Fruit fly (Drosophila melanogaster): ENCODE data around the gene AstCC.

Gene AstCC

dm6 chr2L:11113011-11113528 lies 28.0 kb upstream of the AstCC start, which contains the start of gene Idua:
Idua (minus strand) TSS chr2L:11113061.
- TF ChIP-seq CG33017 (tag; optimal IDR thresholded peaks at IDR 0.05) (peak; percentile 65), tj (GFP tag; optimal IDR thresholded peaks at IDR 0.05) (no peak), pad (GFP tag; optimal IDR thresholded peaks at IDR 0.05) (peak; percentile 50), CG11617 (GFP tag; optimal IDR thresholded peaks at IDR 0.05) (peak; percentile 47), CG14711 (tag; optimal IDR thresholded peaks at IDR 0.05) (peak; percentile 51), bab1 (GFP tag; optimal IDR thresholded peaks at IDR 0.05) (peak; percentile 65), Clk (GFP tag; optimal IDR thresholded peaks at IDR 0.05) (peak; percentile 37), Hr96 (GFP tag; optimal IDR thresholded peaks at IDR 0.05) (no peak), CG7101 (tag; optimal IDR thresholded peaks at IDR 0.05) (peak; percentile 59), CG12768 (GFP tag; optimal IDR thresholded peaks at IDR 0.05) (peak; percentile 60), CG7045 (GFP tag; optimal IDR thresholded peaks at IDR 0.05) (peak; percentile 63)

- TF ChIP-seq CG14711 (tag; optimal IDR thresholded peaks at IDR 0.05): peak; percentile 95
- peak; percentile 87 for TF ChIP-seq tj (GFP tag; optimal IDR thresholded peaks at IDR 0.05)
- TF ChIP-seq pad (GFP tag; optimal IDR thresholded peaks at IDR 0.05): peak; percentile 89
- peak; percentile 94 for TF ChIP-seq ovo (GFP tag; optimal IDR thresholded peaks at IDR 0.05)
- peak; percentile 96 for TF ChIP-seq CG11617 (GFP tag; optimal IDR thresholded peaks at IDR 0.05)
- TF ChIP-seq kay (GFP tag; ENCODE audit: borderline replicate concordance): no peak
- peak; percentile 97 for TF ChIP-seq CG1620 (GFP tag; optimal IDR thresholded peaks at IDR 0.05)
- peak; percentile 98 for TF ChIP-seq CG5204 (GFP tag; optimal IDR thresholded peaks at IDR 0.05)
- no peak for TF ChIP-seq cnc (optimal IDR thresholded peaks at IDR 0.05)
- TF ChIP-seq Hr96 (GFP tag; optimal IDR thresholded peaks at IDR 0.05): peak; percentile 97
- TF ChIP-seq CG7045 (GFP tag; optimal IDR thresholded peaks at IDR 0.05): peak; percentile 98
- TF ChIP-seq Clk (GFP tag; optimal IDR thresholded peaks at IDR 0.05): peak; percentile 96
- peak; percentile 96 for TF ChIP-seq CG33017 (tag; optimal IDR thresholded peaks at IDR 0.05)
- TF ChIP-seq cic (GFP tag; optimal IDR thresholded peaks at IDR 0.05): peak; percentile 77
- peak; percentile 98 for TF ChIP-seq toe (GFP tag; optimal IDR thresholded peaks at IDR 0.05)
- peak; percentile 97 for TF ChIP-seq CG7101 (tag; optimal IDR thresholded peaks at IDR 0.05)
- peak; percentile 96 for TF ChIP-seq bab1 (GFP tag; optimal IDR thresholded peaks at IDR 0.05)
- TF ChIP-seq Mnt (GFP tag; optimal IDR thresholded peaks at IDR 0.05): peak; percentile 93
- TF ChIP-seq Crg-1 (GFP tag; optimal IDR thresholded peaks at IDR 0.05): peak; percentile 96
- peak; percentile 98 for TF ChIP-seq CG12768 (GFP tag; optimal IDR thresholded peaks at IDR 0.05)
Measured at dm6 chr2L:11106562-11106962, 21.5 kb upstream of the AstCC start, which contains the start of gene Reps. Reps (minus strand) TSS chr2L:11106645.

- no peak for TF ChIP-seq Mnt (GFP tag; optimal IDR thresholded peaks at IDR 0.05)
- no peak for TF ChIP-seq pad (GFP tag; optimal IDR thresholded peaks at IDR 0.05)
- no peak for TF ChIP-seq CG7045 (GFP tag; optimal IDR thresholded peaks at IDR 0.05)
- TF ChIP-seq tj (GFP tag; optimal IDR thresholded peaks at IDR 0.05): no peak
- no peak for TF ChIP-seq CG1620 (GFP tag; optimal IDR thresholded peaks at IDR 0.05)
- no peak for TF ChIP-seq ovo (GFP tag; optimal IDR thresholded peaks at IDR 0.05)
- TF ChIP-seq Hr96 (GFP tag; optimal IDR thresholded peaks at IDR 0.05): no peak
- TF ChIP-seq toe (GFP tag; optimal IDR thresholded peaks at IDR 0.05): no peak
- no peak for TF ChIP-seq bab1 (GFP tag; optimal IDR thresholded peaks at IDR 0.05)
- no peak for TF ChIP-seq CG14711 (tag; optimal IDR thresholded peaks at IDR 0.05)
- TF ChIP-seq kay (GFP tag; ENCODE audit: borderline replicate concordance): no peak
- no peak for TF ChIP-seq cic (GFP tag; optimal IDR thresholded peaks at IDR 0.05)
- TF ChIP-seq CG5204 (GFP tag; optimal IDR thresholded peaks at IDR 0.05): no peak
- TF ChIP-seq cnc (optimal IDR thresholded peaks at IDR 0.05): no peak
- no peak for TF ChIP-seq CG11617 (GFP tag; optimal IDR thresholded peaks at IDR 0.05)
- TF ChIP-seq CG7101 (tag; optimal IDR thresholded peaks at IDR 0.05): no peak
- TF ChIP-seq Crg-1 (GFP tag; optimal IDR thresholded peaks at IDR 0.05): no peak
Measured at dm6 chr2L:11105320-11105719, 20.3 kb upstream of the AstCC start.

- TF ChIP-seq Hr96 (GFP tag; optimal IDR thresholded peaks at IDR 0.05): no peak
- peak; percentile 17 for TF ChIP-seq bab1 (GFP tag; optimal IDR thresholded peaks at IDR 0.05)
- no peak for TF ChIP-seq Mnt (GFP tag; optimal IDR thresholded peaks at IDR 0.05)
- no peak for TF ChIP-seq cnc (optimal IDR thresholded peaks at IDR 0.05)
- TF ChIP-seq toe (GFP tag; optimal IDR thresholded peaks at IDR 0.05): no peak
- no peak for TF ChIP-seq CG33017 (tag; optimal IDR thresholded peaks at IDR 0.05)
Measured at dm6 chr2L:11100516-11101061, 15.6 kb upstream of the AstCC start, which contains the start of gene Ge-1. Ge-1 (minus strand) TSS chr2L:11100888.

DNA sequence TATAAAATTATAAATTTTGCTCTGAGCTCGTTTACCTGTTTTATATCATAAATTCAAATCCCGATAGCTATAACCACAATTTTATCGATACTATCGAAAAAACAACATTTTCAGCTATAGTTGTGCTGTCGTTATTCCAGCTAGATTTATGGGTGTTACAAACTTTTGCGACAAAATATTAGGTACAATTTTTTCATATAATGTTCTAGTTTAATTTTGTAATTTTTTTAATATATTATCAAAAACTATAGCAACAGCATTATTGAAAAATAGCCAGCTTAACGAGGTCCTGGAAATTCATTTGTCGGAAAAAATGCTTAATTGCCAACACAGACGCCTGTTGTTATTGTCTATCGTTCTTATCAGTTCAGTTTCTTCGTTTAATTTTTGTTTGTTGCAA lies 6.1 kb upstream of the AstCC start, which contains the start of gene Wdr59:
Wdr59 (plus strand) TSS at position 334 of the 400 bp plus-strand sequence.
- no peak for TF ChIP-seq pad (GFP tag; optimal IDR thresholded peaks at IDR 0.05)
- peak; percentile 9 for TF ChIP-seq tj (GFP tag; optimal IDR thresholded peaks at IDR 0.05)
- TF ChIP-seq Clk (GFP tag; optimal IDR thresholded peaks at IDR 0.05): no peak
- TF ChIP-seq CG14711 (tag; optimal IDR thresholded peaks at IDR 0.05): peak; percentile 59
- TF ChIP-seq CG5204 (GFP tag; optimal IDR thresholded peaks at IDR 0.05): peak; percentile 54
- no peak for TF ChIP-seq CG12768 (GFP tag; optimal IDR thresholded peaks at IDR 0.05)
- TF ChIP-seq bab1 (GFP tag; optimal IDR thresholded peaks at IDR 0.05): peak; percentile 64
- TF ChIP-seq cnc (optimal IDR thresholded peaks at IDR 0.05): no peak
- TF ChIP-seq kay (GFP tag; ENCODE audit: borderline replicate concordance): no peak
- peak; percentile 33 for TF ChIP-seq CG11617 (GFP tag; optimal IDR thresholded peaks at IDR 0.05)
- TF ChIP-seq Hr96 (GFP tag; optimal IDR thresholded peaks at IDR 0.05): no peak
- TF ChIP-seq cic (GFP tag; optimal IDR thresholded peaks at IDR 0.05): no peak
- TF ChIP-seq Crg-1 (GFP tag; optimal IDR thresholded peaks at IDR 0.05): peak; percentile 25
- TF ChIP-seq CG1620 (GFP tag; optimal IDR thresholded peaks at IDR 0.05): peak; percentile 23
- TF ChIP-seq toe (GFP tag; optimal IDR thresholded peaks at IDR 0.05): no peak
- TF ChIP-seq ovo (GFP tag; optimal IDR thresholded peaks at IDR 0.05): no peak
- peak; percentile 4 for TF ChIP-seq CG7045 (GFP tag; optimal IDR thresholded peaks at IDR 0.05)
- peak; percentile 40 for TF ChIP-seq CG7101 (tag; optimal IDR thresholded peaks at IDR 0.05)
- peak; percentile 32 for TF ChIP-seq CG33017 (tag; optimal IDR thresholded peaks at IDR 0.05)
- peak; percentile 26 for TF ChIP-seq Mnt (GFP tag; optimal IDR thresholded peaks at IDR 0.05)
